ENCODE assay signal across 5 worm cellular contexts in the genomic region with DNA sequence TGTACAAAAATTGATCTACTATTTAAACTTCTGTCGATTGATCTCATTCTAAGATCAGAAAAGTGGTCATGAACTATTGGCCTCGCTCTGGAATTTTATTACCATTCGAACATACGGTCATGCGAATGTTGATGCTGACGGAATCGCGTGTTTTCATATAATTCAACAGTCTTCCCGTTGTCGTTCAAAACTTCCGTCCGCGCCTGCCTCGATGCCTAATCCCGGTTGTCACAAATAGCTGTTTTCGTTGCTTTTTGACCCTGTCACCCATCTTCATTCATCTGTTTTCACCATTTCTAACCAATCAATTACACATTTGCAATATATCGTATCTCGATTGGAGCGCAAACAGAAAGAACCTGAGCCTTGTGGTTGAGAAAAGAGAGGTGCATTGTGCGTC.
A peak's percentile ranks its signal among the peaks of the same experiment; 100 is the strongest.
TF ChIP-seq lines count a peak whose summit lies in the region.

No protein-coding gene starts in this region.

TF ChIP-seq in whole organism, L1 larva, 84 proteins besides CTCF, POLR2A, EP300 and RAD21:
- TF ChIP-seq blmp-1 (tag; optimal IDR thresholded peaks at IDR 0.05; lab: Kevin White, UChicago) (peak; percentile 37), ztf-11 (tag; optimal IDR thresholded peaks at IDR 0.05; lab: Kevin White, UChicago) (no peak), dsc-1 (tag; optimal IDR thresholded peaks at IDR 0.05; lab: Kevin White, UChicago) (no peak), ztf-4 (tag; optimal IDR thresholded peaks at IDR 0.05; lab: Kevin White, UChicago) (peak; percentile 15), efl-1 (optimal IDR thresholded peaks at IDR 0.05; lab: Kevin White, UChicago) (no peak), efl-1 (GFP tag; optimal IDR thresholded peaks at IDR 0.05 in 1 of 2; lab: Kevin White, UChicago) (peak in 1 of 2 experiments; percentile 72), elt-3 (tag; optimal IDR thresholded peaks at IDR 0.05; lab: Kevin White, UChicago) (peak in 1 of 6 experiments; percentile 7)
TF ChIP-seq in whole organism, L1 larva: peak in this region for 4.

TF ChIP-seq in whole organism, L2 larva, 48 proteins besides CTCF, POLR2A, EP300 and RAD21:
- TF ChIP-seq lin-11 (tag; optimal IDR thresholded peaks at IDR 0.05; lab: Kevin White, UChicago) (no peak), nhr-25 (tag; optimal IDR thresholded peaks at IDR 0.05; lab: Kevin White, UChicago) (peak; percentile 35)

TF ChIP-seq in whole organism, L3 larva, 47 proteins besides CTCF, POLR2A, EP300 and RAD21:
- TF ChIP-seq fkh-10 (GFP tag; optimal IDR thresholded peaks at IDR 0.05; lab: Kevin White, UChicago) (no peak), nhr-23 (tag; optimal IDR thresholded peaks at IDR 0.05; lab: Kevin White, UChicago) (peak; percentile 24), ceh-28 (tag; optimal IDR thresholded peaks at IDR 0.05; lab: Kevin White, UChicago) (no peak), nhr-25 (tag; optimal IDR thresholded peaks at IDR 0.05; lab: Kevin White, UChicago) (peak; percentile 48), snpc-4 (tag; optimal IDR thresholded peaks at IDR 0.05; lab: Kevin White, UChicago) (no peak), pha-4 (tag; optimal IDR thresholded peaks at IDR 0.05; lab: Kevin White, UChicago) (peak; percentile 16), ama-1 (optimal IDR thresholded peaks at IDR 0.05; lab: Kevin White, UChicago) (peak; percentile 76)

TF ChIP-seq in whole organism, L4 larva, 104 proteins besides CTCF, POLR2A, EP300 and RAD21:
- TF ChIP-seq unc-62 (GFP tag; optimal IDR thresholded peaks at IDR 0.05 in 1 of 2; lab: Kevin White, UChicago) = peak in 1 of 2 experiments; percentile 63
- TF ChIP-seq unc-62 (tag; optimal IDR thresholded peaks at IDR 0.05; lab: Kevin White, UChicago) = no peak
- no peak for TF ChIP-seq lim-7 (GFP tag; IDR thresholded peaks at IDR 0.05; lab: Robert Waterston, UW)
- no peak for TF ChIP-seq saeg-2 (GFP tag; IDR thresholded peaks at IDR 0.05; lab: Robert Waterston, UW)
- TF ChIP-seq mxl-3 (GFP tag; optimal IDR thresholded peaks at IDR 0.05; lab: Kevin White, UChicago) = peak; percentile 28
- peak; percentile 38 for TF ChIP-seq hlh-30 (tag; optimal IDR thresholded peaks at IDR 0.05; lab: Kevin White, UChicago; ENCODE audit: insufficient read depth)

TF ChIP-seq in whole organism, young adult, 124 proteins besides CTCF, POLR2A, EP300 and RAD21:
- no peak for TF ChIP-seq Y53G8AR.9 (GFP tag; conservative IDR thresholded peaks at IDR 0.05; lab: Robert Waterston, UW)
- TF ChIP-seq dox-1 (GFP tag; IDR thresholded peaks at IDR 0.05; lab: Robert Waterston, UW) = peak; percentile 22; the same call in 1 of the 2 replicates
